Fruit fly (Drosophila melanogaster) whole organism, wandering third instar larva: ENCODE results near the gene CG7408.

Experiments
- CG32264 ChIP-seq: fragments of 200-800 bp; sonication (Bioruptor generic); optimal IDR thresholded peaks from 2 replicates; lab custom pipeline; 2016; ENCODE audit warnings: missing biosample characterization, missing genetic modification characterization
- Dfd ChIP-seq: fragments of >200 bp; optimal IDR thresholded peaks from 2 replicates; lab custom pipeline; 2017; ENCODE audit warnings: missing biosample characterization, missing genetic modification characterization
- Rel ChIP-seq, 2 experiments: fragments of 200-800 bp; sonication (Bioruptor generic) in 1 of 2; optimal IDR thresholded peaks; 2 replicates in 1 of 2; 3 replicates in 1 of 2; lab custom pipeline; 2016 to 2019; ENCODE audit warnings: mild to moderate bottlenecking in 2 of 2, missing biosample characterization in 2 of 2, missing genetic modification characterization in 2 of 2, moderate library complexity in 1 of 2
- dsf ChIP-seq: sonication (Bioruptor generic); optimal IDR thresholded peaks from 2 replicates; lab custom pipeline; 2016; ENCODE audit warnings: missing biosample characterization, missing genetic modification characterization, borderline replicate concordance
- h ChIP-seq: fragments of 200-800 bp; sonication (Bioruptor generic); optimal IDR thresholded peaks from 3 replicates; lab custom pipeline; 2016; ENCODE audit warnings: missing biosample characterization, mild to moderate bottlenecking, missing genetic modification characterization
- lola ChIP-seq: fragments of >200 bp; optimal IDR thresholded peaks from 2 replicates; lab custom pipeline; 2017; ENCODE audit warnings: missing biosample characterization, missing genetic modification characterization
- rgr ChIP-seq: fragments of 200-800 bp; sonication (Bioruptor generic); optimal IDR thresholded peaks from 3 replicates; lab custom pipeline; 2016; ENCODE audit warnings: missing biosample characterization, mild to moderate bottlenecking, missing genetic modification characterization
- sage ChIP-seq: fragments of 200-800 bp; sonication (Bioruptor generic); optimal IDR thresholded peaks from 2 replicates; lab custom pipeline; 2016; ENCODE audit warnings: missing biosample characterization, mild to moderate bottlenecking, missing genetic modification characterization
- usp ChIP-seq: fragments of >200 bp; optimal IDR thresholded peaks from 2 replicates; lab custom pipeline; 2017; ENCODE audit warnings: missing biosample characterization, missing genetic modification characterization

dm6 chr3L:17887393-17887792 lies 8.5 kb downstream of the CG7408 start, which contains the start of gene CG7402:
- TF ChIP-seq Rel (GFP tag; optimal IDR thresholded peaks at IDR 0.05; lab: Kevin White, UChicago) (no peak), Rel (tag; optimal IDR thresholded peaks at IDR 0.05; lab: Kevin White, UChicago) (no peak), lola (no peak), dsf (GFP tag; lab: Kevin White, UChicago) (no peak), CG32264 (GFP tag; lab: Kevin White, UChicago) (no peak), usp (GFP tag; lab: Kevin White, UChicago) (no peak), h (GFP tag; lab: Kevin White, UChicago) (no peak), rgr (GFP tag; lab: Kevin White, UChicago) (no peak), Dfd (GFP tag; lab: Kevin White, UChicago) (no peak), sage (GFP tag; lab: Kevin White, UChicago) (no peak)
